Fruit fly (Drosophila melanogaster): ENCODE data around the gene soti.

soti gene

dm6 chr3R:14397927-14398326 lies 16.4 kb upstream of the soti start:
- TF ChIP-seq CG17801 (GFP tag; optimal IDR thresholded peaks at IDR 0.05; ENCODE audit: partially characterized antibody) = no peak

dm6 chr3R:14391281-14391680 lies 9.8 kb upstream of the soti start:
- no peak for TF ChIP-seq CG17801 (GFP tag; optimal IDR thresholded peaks at IDR 0.05; ENCODE audit: partially characterized antibody)

- no peak for TF ChIP-seq CG17801 (GFP tag; optimal IDR thresholded peaks at IDR 0.05; ENCODE audit: partially characterized antibody)
These were observed 9.0 kb upstream of the soti start for dm6 chr3R:14390465-14390864.

- no peak for TF ChIP-seq CG17801 (GFP tag; optimal IDR thresholded peaks at IDR 0.05; ENCODE audit: partially characterized antibody)
These were observed 7.8 kb upstream of the soti start for dm6 chr3R:14389258-14389657.

- TF ChIP-seq CG17801 (GFP tag; optimal IDR thresholded peaks at IDR 0.05; ENCODE audit: partially characterized antibody) = no peak
These were observed 6.3 kb upstream of the soti start for dm6 chr3R:14387840-14388239.

dm6 chr3R:14386088-14386822 lies 4.8 kb upstream of the soti start:
- TF ChIP-seq CG17801 (GFP tag; optimal IDR thresholded peaks at IDR 0.05; ENCODE audit: partially characterized antibody) = no peak

dm6 chr3R:14384502-14384901 lies 3.0 kb upstream of the soti start:
- TF ChIP-seq CG17801 (GFP tag; optimal IDR thresholded peaks at IDR 0.05; ENCODE audit: partially characterized antibody) = no peak

dm6 chr3R:14382312-14383046 lies 980 bp upstream of the soti start:
- TF ChIP-seq CG17801 (GFP tag; optimal IDR thresholded peaks at IDR 0.05; ENCODE audit: partially characterized antibody) = peak; percentile 71

dm6 chr3R:14373828-14374217 lies 7.7 kb downstream of the soti start:
- no peak for TF ChIP-seq CG17801 (GFP tag; optimal IDR thresholded peaks at IDR 0.05; ENCODE audit: partially characterized antibody)

dm6 chr3R:14373192-14373827 lies 8.2 kb downstream of the soti start:
- TF ChIP-seq CG17801 (GFP tag; optimal IDR thresholded peaks at IDR 0.05; ENCODE audit: partially characterized antibody) = no peak

dm6 chr3R:14372815-14373191 lies 8.7 kb downstream of the soti start, which contains the start of gene NK7.1:
NK7.1 (minus strand) TSS chr3R:14372951.
- no peak for TF ChIP-seq CG17801 (GFP tag; optimal IDR thresholded peaks at IDR 0.05; ENCODE audit: partially characterized antibody)

- no peak for TF ChIP-seq CG17801 (GFP tag; optimal IDR thresholded peaks at IDR 0.05; ENCODE audit: partially characterized antibody)
These were observed 10.3 kb downstream of the soti start for dm6 chr3R:14371133-14371676.

dm6 chr3R:14370199-14370933 lies 11.1 kb downstream of the soti start:
- peak; percentile 66 for TF ChIP-seq CG17801 (GFP tag; optimal IDR thresholded peaks at IDR 0.05; ENCODE audit: partially characterized antibody)

- peak; percentile 45 for TF ChIP-seq CG17801 (GFP tag; optimal IDR thresholded peaks at IDR 0.05; ENCODE audit: partially characterized antibody)
These were observed 11.9 kb downstream of the soti start for dm6 chr3R:14369481-14370198.
